Fruit fly (Drosophila melanogaster): ENCODE measurements around the gene BBS8.
A peak's percentile ranks its signal among the peaks of the same experiment; 100 is the strongest.

Gene BBS8

DNA sequence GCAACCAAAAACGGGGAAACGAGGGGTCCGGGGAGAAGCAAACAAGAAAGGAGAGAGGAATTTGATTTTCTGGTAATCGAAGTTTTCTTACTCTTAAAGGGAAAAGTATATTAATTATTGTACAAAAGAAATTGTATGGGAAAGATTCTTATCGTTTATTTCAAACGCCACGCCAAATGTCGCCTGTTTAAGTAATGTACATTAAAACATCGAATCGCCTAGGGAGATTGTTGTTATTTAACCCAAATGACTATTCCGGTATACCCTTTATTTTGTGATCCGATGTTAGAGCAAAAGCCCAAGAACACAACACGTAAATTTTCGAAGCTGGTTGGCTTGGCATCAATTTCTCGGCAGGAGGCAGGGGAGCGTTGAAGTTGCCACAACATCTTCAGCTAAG lies 16.7 kb downstream of the BBS8 start (continued):
- TF ChIP-seq luna (GFP tag; optimal IDR thresholded peaks at IDR 0.05) (no peak), ro (GFP tag; IDR thresholded peaks at IDR 0.05) (no peak), CG11085 (GFP tag; IDR thresholded peaks at IDR 0.05) (no peak), sim (GFP tag; IDR thresholded peaks at IDR 0.05) (no peak), CG31388 (GFP tag; optimal IDR thresholded peaks at IDR 0.05) (no peak), crol (GFP tag; IDR thresholded peaks at IDR 0.05) (0 out of 2 replicates have a peak, but pooled peaks have one; percentile 17), Poxn (GFP tag; IDR thresholded peaks at IDR 0.05) (no peak), Tbp (GFP tag; optimal IDR thresholded peaks at IDR 0.05) (no peak), ken (GFP tag; IDR thresholded peaks at IDR 0.05) (no peak), gcm (GFP tag; optimal IDR thresholded peaks at IDR 0.05) (no peak), Drgx (GFP tag; IDR thresholded peaks at IDR 0.05) (peak; percentile 68), D19A (tag; optimal IDR thresholded peaks at IDR 0.05) (peak; percentile 96)

DNA sequence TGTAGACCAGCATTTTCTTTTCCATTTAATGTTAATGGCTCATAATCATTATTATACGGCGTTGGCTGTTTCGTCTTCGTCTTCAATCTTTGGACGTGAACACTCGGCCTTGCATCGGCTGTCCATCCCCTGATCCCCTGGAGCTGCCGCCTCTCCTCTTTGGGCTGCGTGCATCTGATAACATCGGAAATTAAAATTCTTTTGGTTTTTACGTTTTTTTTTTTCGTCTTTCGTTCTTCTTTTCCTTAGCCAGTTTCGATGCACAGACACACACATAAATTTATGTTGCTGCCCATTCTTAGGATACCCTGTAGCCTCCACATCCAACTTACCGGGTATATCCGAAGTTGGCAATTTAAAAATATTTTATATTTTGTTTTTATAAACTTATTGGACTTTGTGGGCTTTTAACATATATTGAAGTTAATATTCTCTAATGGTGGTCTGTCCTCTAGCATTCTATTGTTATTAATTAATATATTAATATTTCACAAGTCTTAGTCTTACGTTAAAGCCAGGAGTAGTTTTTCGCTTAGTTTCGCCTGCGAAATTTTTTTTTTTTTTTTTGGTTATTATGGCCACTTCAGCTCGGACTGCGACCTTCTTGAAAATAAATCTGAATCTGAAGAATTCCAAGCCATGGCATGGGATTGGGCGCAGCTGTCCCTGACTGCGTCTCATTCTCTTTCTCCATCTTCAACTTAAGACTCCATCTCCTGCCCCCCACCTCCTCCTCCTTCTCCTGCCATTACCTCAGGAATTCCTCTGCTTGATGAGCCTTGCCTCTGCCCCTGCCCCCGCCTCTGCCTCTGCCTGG lies 18.2 kb downstream of the BBS8 start:
- no peak for TF ChIP-seq z (GFP tag; IDR thresholded peaks at IDR 0.05)
- TF ChIP-seq amos (GFP tag; IDR thresholded peaks at IDR 0.05; ENCODE audit: partially characterized antibody), result no peak
- no peak for TF ChIP-seq klu (GFP tag; IDR thresholded peaks at IDR 0.05)
- peak; percentile 43 for TF ChIP-seq CG1529 (GFP tag; optimal IDR thresholded peaks at IDR 0.05)
- TF ChIP-seq row (GFP tag; IDR thresholded peaks at IDR 0.05), result peak; percentile 54
- TF ChIP-seq CG8924 (tag; optimal IDR thresholded peaks at IDR 0.05), result peak; percentile 67
- TF ChIP-seq tin (GFP tag; optimal IDR thresholded peaks at IDR 0.05), result peak; percentile 20
- TF ChIP-seq CG9437 (GFP tag; optimal IDR thresholded peaks at IDR 0.05), result peak; percentile 27
- no peak for TF ChIP-seq Hr78 (GFP tag; optimal IDR thresholded peaks at IDR 0.05)
- no peak for TF ChIP-seq CG7928 (GFP tag; optimal IDR thresholded peaks at IDR 0.05)
- TF ChIP-seq CG1602 (GFP tag; optimal IDR thresholded peaks at IDR 0.05), result peak; percentile 42
- peak; percentile 76 for TF ChIP-seq Ssrp (tag; optimal IDR thresholded peaks at IDR 0.05)
- TF ChIP-seq hth (optimal IDR thresholded peaks at IDR 0.05), result no peak
- no peak for TF ChIP-seq Med (GFP tag)
- TF ChIP-seq MBD-R2 (GFP tag; IDR thresholded peaks at IDR 0.05), result no peak
- peak; percentile 70 for TF ChIP-seq trem (tag; optimal IDR thresholded peaks at IDR 0.05)
- peak; percentile 8 for TF ChIP-seq CG8290 (GFP tag; optimal IDR thresholded peaks at IDR 0.05)
- TF ChIP-seq CG8290 (tag; optimal IDR thresholded peaks at IDR 0.05), result no peak
- peak; percentile 29 for TF ChIP-seq CG6254 (GFP tag; optimal IDR thresholded peaks at IDR 0.05)
- no peak; the same call in 2 of the 3 replicates for TF ChIP-seq CG7357 (GFP tag; IDR thresholded peaks at IDR 0.05)
- TF ChIP-seq CG4424 (GFP tag; optimal IDR thresholded peaks at IDR 0.05), result peak; percentile 60
- TF ChIP-seq CG14965 (GFP tag; optimal IDR thresholded peaks at IDR 0.05; ENCODE audit: borderline replicate concordance), result no peak
- TF ChIP-seq CG18476 (GFP tag; optimal IDR thresholded peaks at IDR 0.05), result peak; percentile 1
- no peak for TF ChIP-seq kah (GFP tag; optimal IDR thresholded peaks at IDR 0.05)
- TF ChIP-seq ssp (GFP tag; IDR thresholded peaks at IDR 0.05), result no peak
- no peak for TF ChIP-seq CG16863 (GFP tag; optimal IDR thresholded peaks at IDR 0.05)
- TF ChIP-seq CG2875 (GFP tag; optimal IDR thresholded peaks at IDR 0.05), result peak; percentile 44
- no peak for TF ChIP-seq CG1603 (tag; optimal IDR thresholded peaks at IDR 0.05)
- peak; percentile 42 for TF ChIP-seq CG30403 (GFP tag; optimal IDR thresholded peaks at IDR 0.05)
- peak; percentile 58 for TF ChIP-seq grau (tag; optimal IDR thresholded peaks at IDR 0.05)
- peak; percentile 39 for TF ChIP-seq CG11504 (tag; optimal IDR thresholded peaks at IDR 0.05)
- TF ChIP-seq CG2678 (tag; optimal IDR thresholded peaks at IDR 0.05), result peak; percentile 35
- peak; percentile 43 for TF ChIP-seq CG13424 (tag; optimal IDR thresholded peaks at IDR 0.05)
- peak; percentile 67 for TF ChIP-seq grn (GFP tag; optimal IDR thresholded peaks at IDR 0.05)
- TF ChIP-seq Antp (GFP tag; optimal IDR thresholded peaks at IDR 0.05), result no peak
- peak; percentile 58 for TF ChIP-seq ac (GFP tag; optimal IDR thresholded peaks at IDR 0.05)
- peak; percentile 44; the same call in 1 of the 3 replicates for TF ChIP-seq CG11093 (GFP tag; IDR thresholded peaks at IDR 0.05)
- peak; percentile 79 for TF ChIP-seq phol (tag; optimal IDR thresholded peaks at IDR 0.05)
